Worm (Caenorhabditis elegans): Measurements from ENCODE around the gene T26C12.3.

The T26C12.3 gene

ce11 chrIV:3233429-3233885 lies 39.7 kb downstream of the T26C12.3 start (continued):
- TF ChIP-seq F13H6.1 (tag; optimal IDR thresholded peaks at IDR 0.05) (no peak), pag-3 (tag; optimal IDR thresholded peaks at IDR 0.05; ENCODE audit: borderline replicate concordance) (no peak), ama-1 (optimal IDR thresholded peaks at IDR 0.05) (no peak), ahr-1 (tag; optimal IDR thresholded peaks at IDR 0.05) (no peak), K09A11.1 (tag; optimal IDR thresholded peaks at IDR 0.05; ENCODE audit: insufficient read depth) (no peak), sdc-2 (tag; optimal IDR thresholded peaks at IDR 0.05) (no peak), hlh-30 (tag; optimal IDR thresholded peaks at IDR 0.05; ENCODE audit: insufficient read depth) (no peak), che-1 (tag; optimal IDR thresholded peaks at IDR 0.05) (no peak), ceh-19 (GFP tag; optimal IDR thresholded peaks at IDR 0.05) (no peak), madf-2 (tag; optimal IDR thresholded peaks at IDR 0.05) (no peak), syd-9 (tag; optimal IDR thresholded peaks at IDR 0.05) (no peak), sox-4 (tag; optimal IDR thresholded peaks at IDR 0.05) (no peak), zip-5 (tag; optimal IDR thresholded peaks at IDR 0.05) (no peak), fkh-6 (tag; optimal IDR thresholded peaks at IDR 0.05) (no peak), dve-1 (tag; optimal IDR thresholded peaks at IDR 0.05) (no peak), fax-1 (tag; optimal IDR thresholded peaks at IDR 0.05) (no peak), unc-55 (GFP tag; optimal IDR thresholded peaks at IDR 0.05) (peak; percentile 84), fkh-10 (GFP tag; optimal IDR thresholded peaks at IDR 0.05) (no peak), C38D4.7 (GFP tag; optimal IDR thresholded peaks at IDR 0.05) (no peak), tbx-2 (tag; optimal IDR thresholded peaks at IDR 0.05) (no peak), eyg-1 (tag; optimal IDR thresholded peaks at IDR 0.05) (no peak)

DNA sequence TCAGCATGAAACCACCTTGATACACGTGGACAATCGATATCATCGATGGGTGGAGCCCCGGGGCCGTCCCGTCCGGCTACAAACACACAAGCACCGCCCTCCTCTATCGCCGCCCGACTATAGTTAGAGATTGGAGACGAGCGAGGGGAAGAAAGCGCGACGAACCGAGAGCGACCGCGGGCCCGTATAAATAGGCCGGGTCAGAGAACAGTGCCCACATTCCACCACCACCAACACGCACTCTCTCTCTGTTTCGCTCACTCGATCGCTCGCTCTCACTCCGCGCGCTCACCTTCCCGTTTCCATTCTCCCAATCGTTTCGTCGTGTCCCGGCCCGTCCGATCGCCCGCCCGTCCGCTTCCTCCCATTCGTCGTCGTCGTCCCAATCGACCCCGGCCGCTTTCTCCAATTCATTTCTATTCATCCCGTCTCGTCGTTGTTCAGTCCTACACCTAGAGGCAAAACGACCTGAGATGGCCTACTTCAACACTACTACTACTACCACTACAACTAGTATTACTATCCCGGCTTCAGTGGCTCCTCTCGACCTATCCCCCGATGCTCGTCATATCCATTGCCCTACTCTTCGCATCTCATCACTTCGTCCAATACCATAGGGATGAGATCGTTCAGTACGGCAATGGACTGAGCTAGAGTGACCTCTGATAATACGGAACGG lies 40.4 kb downstream of the T26C12.3 start:
- TF ChIP-seq pha-2 (tag; optimal IDR thresholded peaks at IDR 0.05) (peak; percentile 24), sox-2 (GFP tag; IDR thresholded peaks at IDR 0.05) (peak; percentile 53), lin-11 (tag; optimal IDR thresholded peaks at IDR 0.05) (peak; percentile 29), ceh-14 (tag; optimal IDR thresholded peaks at IDR 0.05) (no peak), unc-55 (GFP tag; optimal IDR thresholded peaks at IDR 0.05) (peak; percentile 50), hlh-8 (tag; optimal IDR thresholded peaks at IDR 0.05) (no peak), sox-4 (tag; optimal IDR thresholded peaks at IDR 0.05) (no peak), elt-2 (tag; optimal IDR thresholded peaks at IDR 0.05) (peak; percentile 2), rnt-1 (tag; optimal IDR thresholded peaks at IDR 0.05) (peak; percentile 86), pha-4 (tag; optimal IDR thresholded peaks at IDR 0.05) (no peak), ceh-31 (tag; optimal IDR thresholded peaks at IDR 0.05) (peak; percentile 53), npax-4 (tag; optimal IDR thresholded peaks at IDR 0.05) (no peak), zip-5 (tag; optimal IDR thresholded peaks at IDR 0.05) (no peak), che-1 (tag; optimal IDR thresholded peaks at IDR 0.05) (peak; percentile 17), ceh-34 (tag; optimal IDR thresholded peaks at IDR 0.05) (peak; percentile 73), ceh-30 (tag; optimal IDR thresholded peaks at IDR 0.05) (peak; percentile 9), fkh-6 (tag; optimal IDR thresholded peaks at IDR 0.05) (peak; percentile 54), unc-86 (tag; optimal IDR thresholded peaks at IDR 0.05) (no peak), dve-1 (tag; optimal IDR thresholded peaks at IDR 0.05) (no peak), ceh-48 (tag; optimal IDR thresholded peaks at IDR 0.05) (no peak), ceh-9 (tag; optimal IDR thresholded peaks at IDR 0.05) (no peak), ttx-3 (tag; optimal IDR thresholded peaks at IDR 0.05) (no peak), ceh-19 (GFP tag; optimal IDR thresholded peaks at IDR 0.05) (no peak), ref-2 (tag; optimal IDR thresholded peaks at IDR 0.05) (peak; percentile 76), pqm-1 (tag; optimal IDR thresholded peaks at IDR 0.05) (no peak), elt-4 (tag; optimal IDR thresholded peaks at IDR 0.05) (no peak), C38D4.7 (GFP tag; optimal IDR thresholded peaks at IDR 0.05) (peak; percentile 36), syd-9 (tag; optimal IDR thresholded peaks at IDR 0.05) (peak; percentile 35), ceh-6 (GFP tag; optimal IDR thresholded peaks at IDR 0.05) (peak; percentile 51), T23F11.4 (GFP tag; optimal IDR thresholded peaks at IDR 0.05) (peak; percentile 47), unc-3 (GFP tag; conservative IDR thresholded peaks at IDR 0.05) (no peak), unc-3 (tag; optimal IDR thresholded peaks at IDR 0.05) (no peak), fkh-10 (GFP tag; optimal IDR thresholded peaks at IDR 0.05) (no peak), ceh-24 (tag; optimal IDR thresholded peaks at IDR 0.05) (peak; percentile 29), ztf-16 (tag; optimal IDR thresholded peaks at IDR 0.05) (no peak), fax-1 (tag; optimal IDR thresholded peaks at IDR 0.05) (no peak), mec-3 (tag; optimal IDR thresholded peaks at IDR 0.05; ENCODE audit: borderline replicate concordance) (no peak), unc-42 (tag; optimal IDR thresholded peaks at IDR 0.05) (no peak), dmd-4 (tag; optimal IDR thresholded peaks at IDR 0.05; ENCODE audit: borderline replicate concordance) (no peak), F13H6.1 (tag; optimal IDR thresholded peaks at IDR 0.05) (peak; percentile 47)
